Fruit fly (Drosophila melanogaster) whole organism, embryonic: Measurements from ENCODE around the gene fend.

Source experiments
- Blimp-1 ChIP-seq: fragments of 200-800 bp; sonication (Bioruptor generic); optimal IDR thresholded peaks from 3 replicates; lab custom pipeline; 2018; ENCODE audit warnings: missing biosample characterization, missing genetic modification characterization, mild to moderate bottlenecking, moderate library complexity, missing genetic modification reagents
- CG10462 ChIP-seq: fragments of 200-800 bp; sonication (Bioruptor generic); optimal IDR thresholded peaks from 2 replicates; lab custom pipeline; 2016; ENCODE audit warnings: missing biosample characterization, missing genetic modification characterization
- CG11560 ChIP-seq: fragments of 200-800 bp; sonication (Bioruptor generic); IDR thresholded peaks from 3 replicates; pipeline ENCODE4 v1.3.6; 2022; ENCODE audit warnings: missing biosample characterization, missing genetic modification characterization
- CG12391 ChIP-seq: fragments of 200-800 bp; sonication (Bioruptor generic); optimal IDR thresholded peaks from 3 replicates; lab custom pipeline; 2018; ENCODE audit warnings: missing biosample characterization, mild to moderate bottlenecking, missing genetic modification characterization, moderate library complexity
- CG17186 ChIP-seq: fragments of 200-800 bp; sonication (Bioruptor generic); optimal IDR thresholded peaks from 3 replicates; lab custom pipeline; 2017; ENCODE audit warnings: missing biosample characterization, missing genetic modification reagents, missing genetic modification characterization
- CG17361 ChIP-seq: fragments of 200-800 bp; sonication (Bioruptor generic); IDR thresholded peaks from 3 replicates; pipeline ENCODE4 v1.3.6; 2022; ENCODE audit warnings: missing biosample characterization, missing genetic modification characterization
- CG17612 ChIP-seq: fragments of 200-800 bp; sonication (Bioruptor generic); IDR thresholded peaks from 2 replicates; pipeline ENCODE4 v1.3.6; 2022; ENCODE audit warnings: missing biosample characterization, missing genetic modification characterization
- CG18476 ChIP-seq: fragments of 200-800 bp; sonication (Bioruptor generic); optimal IDR thresholded peaks from 2 replicates; lab custom pipeline; 2016; ENCODE audit warnings: missing biosample characterization, mild to moderate bottlenecking, missing genetic modification characterization
- CG2678 ChIP-seq: fragments of 200-800 bp; sonication (Bioruptor generic); optimal IDR thresholded peaks from 3 replicates; lab custom pipeline; 2019; ENCODE audit warnings: missing biosample characterization, mild to moderate bottlenecking, missing genetic modification characterization, moderate library complexity
- CG30403 ChIP-seq: fragments of 200-800 bp; sonication (Bioruptor generic); optimal IDR thresholded peaks from 3 replicates; lab custom pipeline; 2016; ENCODE audit warnings: missing biosample characterization, missing genetic modification characterization
- CG34376 ChIP-seq: fragments of 200-800 bp; sonication (Bioruptor generic); optimal IDR thresholded peaks from 2 replicates; lab custom pipeline; 2018; ENCODE audit warnings: missing biosample characterization, mild to moderate bottlenecking, missing genetic modification characterization
- CG7839 ChIP-seq: fragments of 200-800 bp; sonication (Bioruptor generic); optimal IDR thresholded peaks from 3 replicates; lab custom pipeline; 2018; ENCODE audit warnings: missing biosample characterization, mild to moderate bottlenecking, missing genetic modification characterization, moderate library complexity
- CG8281 ChIP-seq: fragments of 200-800 bp; sonication (Bioruptor generic); optimal IDR thresholded peaks from 2 replicates; lab custom pipeline; 2018; ENCODE audit warnings: missing biosample characterization, mild to moderate bottlenecking, missing genetic modification characterization, moderate library complexity
- CG8290 ChIP-seq, 3 experiments: fragments of 200-800 bp; sonication (Bioruptor generic); optimal IDR thresholded peaks; 2 replicates each; lab custom pipeline; 2016 to 2019; ENCODE audit warnings: missing biosample characterization in 3 of 3, missing genetic modification characterization in 3 of 3, mild to moderate bottlenecking in 2 of 3, moderate library complexity in 1 of 3
- CG9727 ChIP-seq: fragments of 200-800 bp; sonication (Bioruptor generic); optimal IDR thresholded peaks from 3 replicates; lab custom pipeline; 2017; ENCODE audit warnings: missing biosample characterization, mild to moderate bottlenecking, missing genetic modification characterization
- D19A ChIP-seq: fragments of 200-800 bp; optimal IDR thresholded peaks from 3 replicates; lab custom pipeline; 2019; ENCODE audit warnings: missing biosample characterization, mild to moderate bottlenecking, missing genetic modification characterization, moderate library complexity
- Doc2 ChIP-seq: fragments of 200-800 bp; sonication (Bioruptor generic); IDR thresholded peaks from 2 replicates; pipeline ENCODE4 v1.3.6; 2022; ENCODE audit warnings: missing biosample characterization, missing genetic modification characterization
- Dp ChIP-seq: fragments of 200-800 bp; sonication (Bioruptor generic); optimal IDR thresholded peaks from 2 replicates; lab custom pipeline; 2018; ENCODE audit warnings: missing biosample characterization, mild to moderate bottlenecking, missing genetic modification characterization, moderate library complexity
- Ets65A ChIP-seq: fragments of 200-800 bp; sonication (Bioruptor generic); peaks from one replicate; lab custom pipeline; 2016; ENCODE audit warnings: missing biosample characterization, missing genetic modification characterization
- HHEX ChIP-seq: fragments of 200-800 bp; sonication (Bioruptor generic); optimal IDR thresholded peaks from 3 replicates; lab custom pipeline; 2017; ENCODE audit warnings: missing biosample characterization, mild to moderate bottlenecking, missing genetic modification characterization, missing genetic modification reagents
- Hmr ChIP-seq: fragments of 200-800 bp; sonication (Bioruptor generic); optimal IDR thresholded peaks from 3 replicates; lab custom pipeline; 2017; ENCODE audit warnings: mild to moderate bottlenecking, missing biosample characterization, missing genetic modification reagents, missing genetic modification characterization
- Hr51 ChIP-seq, 2 experiments: fragments of 200-800 bp; sonication (Bioruptor generic); optimal IDR thresholded peaks; 2 replicates in 1 of 2; 3 replicates in 1 of 2; lab custom pipeline; 2016 to 2018; ENCODE audit warnings: missing biosample characterization in 2 of 2, missing genetic modification characterization in 2 of 2, mild to moderate bottlenecking in 1 of 2, moderate library complexity in 1 of 2
- Med ChIP-seq: fragments of 200-800 bp; sonication (Bioruptor generic); peaks from one replicate; lab custom pipeline; 2016; ENCODE audit warnings: missing biosample characterization, missing genetic modification characterization, mild to moderate bottlenecking, inconsistent platforms, moderate library complexity
- Mrtf ChIP-seq: fragments of 200-800 bp; sonication (Bioruptor generic); IDR thresholded peaks from 3 replicates; pipeline ENCODE4 v1.3.6; 2022; ENCODE audit warnings: missing biosample characterization, missing genetic modification characterization
- Oli ChIP-seq: fragments of 200-800 bp; sonication (Bioruptor generic); optimal IDR thresholded peaks from 2 replicates; lab custom pipeline; 2018; ENCODE audit warnings: missing biosample characterization, mild to moderate bottlenecking, missing genetic modification characterization, moderate library complexity
- Ptx1 ChIP-seq: fragments of 200-800 bp; sonication (Bioruptor generic); IDR thresholded peaks from 2 replicates; pipeline ENCODE4 v1.3.6; 2022; ENCODE audit warnings: missing biosample characterization, missing genetic modification characterization
- Six4 ChIP-seq: fragments of 200-800 bp; sonication (Bioruptor generic); optimal IDR thresholded peaks from 2 replicates; lab custom pipeline; 2016; ENCODE audit warnings: missing biosample characterization, missing genetic modification characterization
- Vsx1 ChIP-seq: fragments of 200-800 bp; sonication (Bioruptor generic); optimal IDR thresholded peaks from 2 replicates; lab custom pipeline; 2017; ENCODE audit warnings: missing biosample characterization, mild to moderate bottlenecking, missing genetic modification characterization, missing genetic modification reagents
- Xbp1 ChIP-seq: fragments of 200-800 bp; sonication (Bioruptor generic); optimal IDR thresholded peaks from 3 replicates; lab custom pipeline; 2016; ENCODE audit warnings: missing biosample characterization, mild to moderate bottlenecking, missing genetic modification characterization
- amos ChIP-seq: fragments of 200-800 bp; sonication (Bioruptor generic); IDR thresholded peaks from 2 replicates; pipeline ENCODE4 v1.3.6; 2022; ENCODE audit warnings: missing biosample characterization, missing genetic modification characterization; ENCODE audit not compliant: partially characterized antibody
- cas ChIP-seq: fragments of 200-800 bp; sonication (Bioruptor generic); IDR thresholded peaks from 2 replicates; pipeline ENCODE4 v1.3.6; 2022; ENCODE audit warnings: missing biosample characterization, missing genetic modification characterization
- dysf ChIP-seq: fragments of 200-800 bp; sonication (Bioruptor generic); IDR thresholded peaks from 3 replicates; pipeline ENCODE4 v1.3.6; 2022; ENCODE audit warnings: missing biosample characterization, missing genetic modification characterization
- ftz-f1 ChIP-seq: fragments of 200-800 bp; sonication (Bioruptor generic); optimal IDR thresholded peaks from 2 replicates; lab custom pipeline; 2016; ENCODE audit warnings: missing biosample characterization, missing genetic modification characterization
- gfzf ChIP-seq: fragments of 200-800 bp; sonication (Bioruptor generic); optimal IDR thresholded peaks from 2 replicates; lab custom pipeline; 2016; ENCODE audit warnings: missing biosample characterization, mild to moderate bottlenecking, missing genetic modification characterization, moderate library complexity
- grau ChIP-seq: fragments of 200-800 bp; optimal IDR thresholded peaks from 3 replicates; lab custom pipeline; 2019; ENCODE audit warnings: missing biosample characterization, mild to moderate bottlenecking, missing genetic modification characterization, moderate library complexity
- ind ChIP-seq: fragments of 200-800 bp; sonication (Bioruptor generic); optimal IDR thresholded peaks from 3 replicates; lab custom pipeline; 2016; ENCODE audit warnings: missing biosample characterization, missing genetic modification characterization
- knrl ChIP-seq: fragments of 200-800 bp; sonication (Bioruptor generic); IDR thresholded peaks from 3 replicates; pipeline ENCODE4 v1.3.6; 2022; ENCODE audit warnings: missing biosample characterization, missing genetic modification characterization; ENCODE audit not compliant: partially characterized antibody
- lab ChIP-seq: fragments of 200-800 bp; sonication (Bioruptor generic); optimal IDR thresholded peaks from 3 replicates; lab custom pipeline; 2017; ENCODE audit warnings: missing biosample characterization, missing genetic modification characterization, mild to moderate bottlenecking, moderate library complexity, missing genetic modification reagents
- mirr ChIP-seq: fragments of 200-800 bp; sonication (Bioruptor generic); optimal IDR thresholded peaks from 3 replicates; lab custom pipeline; 2018; ENCODE audit warnings: missing biosample characterization, mild to moderate bottlenecking, missing genetic modification characterization
- row ChIP-seq: fragments of 200-800 bp; sonication (Bioruptor generic); IDR thresholded peaks from 3 replicates; pipeline ENCODE4 v1.3.6; 2022; ENCODE audit warnings: missing biosample characterization, missing genetic modification characterization
- vvl ChIP-seq: fragments of 200-800 bp; sonication (Bioruptor generic); IDR thresholded peaks from 2 replicates; pipeline ENCODE4 v1.3.6; 2022; ENCODE audit warnings: missing biosample characterization, missing genetic modification characterization

Gene fend

dm6 chrX:9075641-9076324, 59.1 kb downstream of the fend start (continued):
- 0 out of 3 replicates have a peak, but pooled peaks have one; percentile 23 for TF ChIP-seq row (GFP tag; lab: Robert Waterston, UW)
- TF ChIP-seq dysf: 0 out of 3 replicates have a peak, but pooled peaks have one; percentile 30
- peak; percentile 12 for TF ChIP-seq Xbp1 (GFP tag; lab: Kevin White, UChicago)
- TF ChIP-seq CG2678 (tag; lab: Kevin White, UChicago): peak; percentile 35
- peak; percentile 26 for TF ChIP-seq CG7839 (tag; lab: Kevin White, UChicago)
- peak; percentile 16 for TF ChIP-seq Oli (tag; lab: Kevin White, UChicago)
- no peak for TF ChIP-seq D19A (tag; lab: Kevin White, UChicago)
- no peak for TF ChIP-seq CG11560 (tag; lab: Robert Waterston, UW)
- TF ChIP-seq HHEX (GFP tag; lab: Kevin White, UChicago): no peak
- TF ChIP-seq vvl (GFP tag; lab: Robert Waterston, UW): 0 out of 2 replicates have a peak, but pooled peaks have one; percentile 10
- peak; percentile 11 for TF ChIP-seq CG12391 (tag; lab: Kevin White, UChicago)
- no peak for TF ChIP-seq Six4 (GFP tag; lab: Kevin White, UChicago)
- TF ChIP-seq CG30403 (GFP tag; lab: Kevin White, UChicago): peak; percentile 32
- TF ChIP-seq Hr51 (GFP tag; optimal IDR thresholded peaks at IDR 0.05; lab: Kevin White, UChicago): peak in 1 of 2 experiments; percentile 29
- peak; percentile 26 for TF ChIP-seq Blimp-1
- no peak for TF ChIP-seq cas (GFP tag; lab: Robert Waterston, UW)
- TF ChIP-seq CG34376 (GFP tag; lab: Kevin White, UChicago): no peak
- TF ChIP-seq CG17361 (GFP tag; lab: Robert Waterston, UW): peak; percentile 50; the same call in 1 of the 3 replicates
- TF ChIP-seq amos (GFP tag; lab: Robert Waterston, UW): no peak
- TF ChIP-seq ind (GFP tag; lab: Kevin White, UChicago): peak; percentile 7
- no peak for TF ChIP-seq Vsx1 (GFP tag; lab: Kevin White, UChicago)
- no peak for TF ChIP-seq ftz-f1
- TF ChIP-seq Dp (GFP tag; lab: Kevin White, UChicago): no peak
- TF ChIP-seq Ptx1 (GFP tag; lab: Robert Waterston, UW): 0 out of 2 replicates have a peak, but pooled peaks have one; percentile 11
- no peak for TF ChIP-seq CG17186 (GFP tag; lab: Kevin White, UChicago)

dm6 chrX:9074040-9074439, 60.9 kb downstream of the fend start:
- TF ChIP-seq Med (peak; percentile 37), Doc2 (no peak), CG17612 (GFP tag; lab: Robert Waterston, UW) (no peak), CG8281 (tag; lab: Kevin White, UChicago) (peak; percentile 84), CG8290 (GFP tag; optimal IDR thresholded peaks at IDR 0.05; lab: Kevin White, UChicago) (no peak), CG8290 (tag; optimal IDR thresholded peaks at IDR 0.05; lab: Kevin White, UChicago) (peak in 1 of 2 experiments; percentile 14), grau (peak; percentile 55), CG9727 (GFP tag; lab: Kevin White, UChicago) (no peak), gfzf (GFP tag; lab: Kevin White, UChicago) (no peak), CG10462 (GFP tag; lab: Kevin White, UChicago) (no peak), knrl (no peak), lab (GFP tag; lab: Kevin White, UChicago) (peak; percentile 39), mirr (GFP tag; lab: Kevin White, UChicago) (peak; percentile 14), Hmr (GFP tag; lab: Kevin White, UChicago) (peak; percentile 21), row (GFP tag; lab: Robert Waterston, UW) (0 out of 3 replicates have a peak, but pooled peaks have one; percentile 15), CG18476 (GFP tag; lab: Kevin White, UChicago) (no peak), Ets65A (GFP tag; lab: Kevin White, UChicago) (peak; percentile 27), Mrtf (GFP tag; lab: Robert Waterston, UW) (no peak)
- TF ChIP-seq, all 482 proteins: peak for 9
